Worm (Caenorhabditis elegans) whole organism, young adult: ENCODE results near the gene F36H9.1.
"Not testable (repeated sequence)": the region's sequence is repeated elsewhere in the genome, so short reads cannot be mapped to it uniquely, and the experiment has no call there.

Source experiments
- F10E7.11 ChIP-seq: sonication (generic microtip); optimal IDR thresholded peaks from 2 replicates; lab custom pipeline; 2017; ENCODE audit warnings: mild to moderate bottlenecking, missing genetic modification characterization, moderate library complexity, missing compliant biosample characterization
- bed-2 ChIP-seq: fragments of 200-800 bp; sonication (Bioruptor generic); IDR thresholded peaks from 2 replicates; pipeline ENCODE4 v1.3.6; 2022; ENCODE audit warnings: missing genetic modification reagents, missing genetic modification characterization, missing compliant biosample characterization
- efl-1 ChIP-seq: fragments of 150-350 bp; optimal IDR thresholded peaks from 2 replicates; lab custom pipeline; 2014; ENCODE audit warnings: missing biosample characterization, missing genetic modification reagents, missing genetic modification characterization
- ekl-4 ChIP-seq: fragments of 200-800 bp; sonication (Bioruptor generic); IDR thresholded peaks from 2 replicates; pipeline ENCODE4 v1.3.6; 2022; ENCODE audit warnings: missing genetic modification reagents, missing genetic modification characterization, missing compliant biosample characterization
- hrde-1 ChIP-seq: sonication (generic microtip); optimal IDR thresholded peaks from 2 replicates; lab custom pipeline; 2016; ENCODE audit warnings: missing genetic modification characterization, mild to moderate bottlenecking, missing compliant biosample characterization, moderate library complexity, missing genotype, missing genetic modification reagents, borderline replicate concordance
- nhr-90 ChIP-seq: sonication (generic microtip); optimal IDR thresholded peaks from 2 replicates; lab custom pipeline; 2016; ENCODE audit warnings: missing genotype, mild to moderate bottlenecking, missing genetic modification characterization, missing compliant biosample characterization
- pha-4 ChIP-seq: fragments of 150-350 bp; sonication (generic microtip); optimal IDR thresholded peaks from 2 replicates; lab custom pipeline; 2014; ENCODE audit warnings: missing biosample characterization, missing genetic modification reagents, missing genetic modification characterization
- snpc-4 ChIP-seq, 5 experiments: fragments of 150-350 bp in 1 of 5; sonication (generic microtip) in 4 of 5; optimal IDR thresholded peaks; 2 replicates each; lab custom pipeline; 2014 to 2018; ENCODE audit warnings: missing genetic modification characterization in 5 of 5, missing biosample characterization in 3 of 5, antibody characterized with exemption in 2 of 5, mild to moderate bottlenecking in 2 of 5, missing compliant biosample characterization in 2 of 5, missing genotype in 2 of 5, moderate library complexity in 2 of 5, missing genetic modification reagents in 1 of 5
- tbx-9 ChIP-seq: sonication (generic microtip); optimal IDR thresholded peaks from 2 replicates; lab custom pipeline; 2016; ENCODE audit warnings: borderline replicate concordance, missing genetic modification characterization, inconsistent platforms, missing compliant biosample characterization

ce11 chrV:1814784-1815183 lies 20.5 kb downstream of the F36H9.1 start, which contains the start of gene Y46H3A.5:
- TF ChIP-seq nhr-90 (tag; lab: Kevin White, UChicago); efl-1 (GFP tag; lab: Kevin White, UChicago); ekl-4 (GFP tag; lab: Robert Waterston, UW); bed-2 (GFP tag; lab: Robert Waterston, UW); tbx-9; hrde-1 (tag; lab: Kevin White, UChicago); F10E7.11; snpc-4 (GFP tag; optimal IDR thresholded peaks at IDR 0.05; lab: Kevin White, UChicago); snpc-4 (tag; optimal IDR thresholded peaks at IDR 0.05; lab: Kevin White, UChicago); pha-4 (tag; lab: Kevin White, UChicago): not testable (repeated sequence)
